Fruit fly (Drosophila melanogaster) whole organism, prepupa: Measurements from ENCODE around the gene CG42523.

Experiments used
- CG11902 ChIP-seq: fragments of 200-800 bp; sonication (Bioruptor generic); optimal IDR thresholded peaks from 3 replicates; lab custom pipeline; 2016; ENCODE audit warnings: missing biosample characterization, missing genetic modification characterization
- CG3919 ChIP-seq: fragments of 200-800 bp; sonication (Bioruptor generic); optimal IDR thresholded peaks from 3 replicates; lab custom pipeline; 2016; ENCODE audit warnings: missing biosample characterization, missing genetic modification characterization
- CG6792 ChIP-seq: fragments of 200-800 bp; sonication (Bioruptor generic); optimal IDR thresholded peaks from 3 replicates; lab custom pipeline; 2016; ENCODE audit warnings: missing biosample characterization, missing genetic modification characterization
- Lpt ChIP-seq: fragments of 200-800 bp; sonication (Bioruptor generic); optimal IDR thresholded peaks from 3 replicates; lab custom pipeline; 2016; ENCODE audit warnings: missing biosample characterization, missing genetic modification characterization
- salr ChIP-seq, 2 experiments: fragments of 200-800 bp; sonication (Bioruptor generic); optimal IDR thresholded peaks; 3 replicates each; lab custom pipeline; 2016 to 2018; ENCODE audit warnings: missing biosample characterization in 2 of 2, missing genetic modification characterization in 2 of 2, mild to moderate bottlenecking in 1 of 2
- spab ChIP-seq: fragments of 200-800 bp; sonication (Bioruptor generic); optimal IDR thresholded peaks from 2 replicates; lab custom pipeline; 2017; ENCODE audit warnings: missing biosample characterization, mild to moderate bottlenecking, missing genetic modification characterization, missing genetic modification reagents

- TF ChIP-seq Lpt: no peak
- TF ChIP-seq CG3919 (GFP tag; lab: Kevin White, UChicago): no peak
- no peak for TF ChIP-seq CG11902 (GFP tag; lab: Kevin White, UChicago)
- TF ChIP-seq spab: no peak
- TF ChIP-seq salr (GFP tag; optimal IDR thresholded peaks at IDR 0.05; lab: Kevin White, UChicago): no peak
- TF ChIP-seq CG6792 (GFP tag; lab: Kevin White, UChicago): no peak
These were observed 31.8 kb downstream of the CG42523 start, which contains the start of gene CG3294 for dm6 chr2L:4794524-4794804.
